Fruit fly (Drosophila melanogaster) whole organism, prepupa: ENCODE results near the gene SMSr.

Source experiments
- CG10631 ChIP-seq: fragments of 200-800 bp; sonication (Bioruptor generic); optimal IDR thresholded peaks from 2 replicates; lab custom pipeline; 2016; ENCODE audit warnings: missing biosample characterization, missing genetic modification characterization
- CG11294 ChIP-seq: fragments of 200-800 bp; sonication (Bioruptor generic); IDR thresholded peaks from 2 replicates; pipeline ENCODE4 v1.3.6; 2022; ENCODE audit warnings: missing biosample characterization, missing genetic modification characterization
- CG11762 ChIP-seq: fragments of 200-800 bp; sonication (Bioruptor generic); optimal IDR thresholded peaks from 3 replicates; lab custom pipeline; 2016; ENCODE audit warnings: missing biosample characterization, missing genetic modification characterization; ENCODE audit not compliant: insufficient read depth
- CG11902 ChIP-seq: fragments of 200-800 bp; sonication (Bioruptor generic); optimal IDR thresholded peaks from 3 replicates; lab custom pipeline; 2016; ENCODE audit warnings: missing biosample characterization, missing genetic modification characterization
- CG1621 ChIP-seq: fragments of 200-800 bp; sonication (Bioruptor generic); optimal IDR thresholded peaks from 3 replicates; lab custom pipeline; 2018; ENCODE audit warnings: missing biosample characterization, mild to moderate bottlenecking, missing genetic modification characterization
- CG3032 ChIP-seq: fragments of 200-800 bp; optimal IDR thresholded peaks from 2 replicates; lab custom pipeline; 2019; ENCODE audit warnings: missing biosample characterization, mild to moderate bottlenecking, missing genetic modification characterization, moderate library complexity
- CG31627 ChIP-seq: fragments of 200-800 bp; sonication (Bioruptor generic); optimal IDR thresholded peaks from 3 replicates; lab custom pipeline; 2016; ENCODE audit warnings: missing biosample characterization, missing genetic modification characterization
- CG34406 ChIP-seq: fragments of 200-800 bp; sonication (Bioruptor generic); optimal IDR thresholded peaks from 3 replicates; lab custom pipeline; 2016; ENCODE audit warnings: missing biosample characterization, missing genetic modification characterization
- CG3919 ChIP-seq: fragments of 200-800 bp; sonication (Bioruptor generic); optimal IDR thresholded peaks from 3 replicates; lab custom pipeline; 2016; ENCODE audit warnings: missing biosample characterization, missing genetic modification characterization
- CG4318 ChIP-seq: fragments of 200-800 bp; sonication (Bioruptor generic); optimal IDR thresholded peaks from 3 replicates; lab custom pipeline; 2017; ENCODE audit warnings: missing biosample characterization, mild to moderate bottlenecking, missing genetic modification characterization
- CG6163 ChIP-seq: fragments of 200-800 bp; sonication (Bioruptor generic); IDR thresholded peaks from 3 replicates; pipeline ENCODE4 v1.3.6; 2022; ENCODE audit warnings: missing biosample characterization, missing genetic modification characterization
- CG6276 ChIP-seq: fragments of 200-800 bp; sonication (Bioruptor generic); optimal IDR thresholded peaks from 2 replicates; lab custom pipeline; 2017; ENCODE audit warnings: missing biosample characterization, mild to moderate bottlenecking, missing genetic modification characterization
- CG6792 ChIP-seq: fragments of 200-800 bp; sonication (Bioruptor generic); optimal IDR thresholded peaks from 3 replicates; lab custom pipeline; 2016; ENCODE audit warnings: missing biosample characterization, missing genetic modification characterization
- CG6854 ChIP-seq: fragments of 200-800 bp; sonication (Bioruptor generic); optimal IDR thresholded peaks from 2 replicates; lab custom pipeline; 2017; ENCODE audit warnings: missing biosample characterization, mild to moderate bottlenecking, missing genetic modification characterization
- CG7368 ChIP-seq: fragments of 200-800 bp; sonication (Bioruptor generic); optimal IDR thresholded peaks from 3 replicates; lab custom pipeline; 2016; ENCODE audit warnings: missing biosample characterization, missing genetic modification characterization
- CG8119 ChIP-seq: fragments of 200-800 bp; sonication (Bioruptor generic); IDR thresholded peaks from 3 replicates; pipeline ENCODE4 v1.3.6; 2022; ENCODE audit warnings: missing biosample characterization, missing genetic modification characterization
- CG8319 ChIP-seq: fragments of 200-800 bp; sonication (Bioruptor generic); optimal IDR thresholded peaks from 3 replicates; lab custom pipeline; 2016; ENCODE audit warnings: missing biosample characterization, missing genetic modification characterization
- CG8632 ChIP-seq: fragments of 200-800 bp; sonication (Bioruptor generic); optimal IDR thresholded peaks from 3 replicates; lab custom pipeline; 2016; ENCODE audit warnings: missing biosample characterization, missing genetic modification characterization
- Eip75B ChIP-seq: fragments of 200-800 bp; sonication (Bioruptor generic); optimal IDR thresholded peaks from 3 replicates; lab custom pipeline; 2016; ENCODE audit warnings: missing biosample characterization, missing genetic modification characterization
- Eip78C ChIP-seq: fragments of 200-800 bp; sonication (Bioruptor generic); peaks from one replicate; lab custom pipeline; 2016; ENCODE audit warnings: missing biosample characterization, missing genetic modification characterization
- Eip93F ChIP-seq: fragments of 200-800 bp; sonication (Bioruptor generic); optimal IDR thresholded peaks from 2 replicates; lab custom pipeline; 2016; ENCODE audit warnings: missing biosample characterization, mild to moderate bottlenecking, missing genetic modification characterization
- Ets21C ChIP-seq: fragments of 200-800 bp; sonication (Bioruptor generic); optimal IDR thresholded peaks from 3 replicates; lab custom pipeline; 2016; ENCODE audit warnings: missing biosample characterization, missing genetic modification characterization
- Ets96B ChIP-seq: fragments of 200-800 bp; optimal IDR thresholded peaks from 2 replicates; lab custom pipeline; 2019; ENCODE audit warnings: missing biosample characterization, mild to moderate bottlenecking, missing genetic modification characterization, moderate library complexity
- Hr38 ChIP-seq: sonication (Bioruptor generic); optimal IDR thresholded peaks from 2 replicates; lab custom pipeline; 2016; ENCODE audit warnings: missing biosample characterization, missing genetic modification characterization
- Hr39 ChIP-seq: fragments of 200-800 bp; sonication (Bioruptor generic); optimal IDR thresholded peaks from 2 replicates; lab custom pipeline; 2016; ENCODE audit warnings: missing biosample characterization, missing genetic modification characterization
- Hr4 ChIP-seq: fragments of 200-800 bp; sonication (Bioruptor generic); optimal IDR thresholded peaks from 3 replicates; lab custom pipeline; 2016; ENCODE audit warnings: missing biosample characterization, missing genetic modification characterization
- Lpt ChIP-seq: fragments of 200-800 bp; sonication (Bioruptor generic); optimal IDR thresholded peaks from 3 replicates; lab custom pipeline; 2016; ENCODE audit warnings: missing biosample characterization, missing genetic modification characterization
- Met ChIP-seq: fragments of 200-800 bp; sonication (Bioruptor generic); optimal IDR thresholded peaks from 3 replicates; lab custom pipeline; 2016; ENCODE audit warnings: missing biosample characterization, missing genetic modification characterization
- OdsH ChIP-seq: fragments of 200-800 bp; sonication (Bioruptor generic); optimal IDR thresholded peaks from 3 replicates; lab custom pipeline; 2016; ENCODE audit warnings: missing biosample characterization, missing genetic modification characterization
- Smox ChIP-seq: fragments of 200-800 bp; sonication (Bioruptor generic); optimal IDR thresholded peaks from 3 replicates; lab custom pipeline; 2016; ENCODE audit warnings: missing biosample characterization, missing genetic modification characterization
- Sox102F ChIP-seq: fragments of 200-800 bp; sonication (Bioruptor generic); optimal IDR thresholded peaks from 2 replicates; lab custom pipeline; 2016; ENCODE audit warnings: missing biosample characterization, mild to moderate bottlenecking, missing genetic modification characterization
- cyc ChIP-seq: fragments of 200-800 bp; sonication (Bioruptor generic); optimal IDR thresholded peaks from 3 replicates; lab custom pipeline; 2016; ENCODE audit warnings: missing biosample characterization, missing genetic modification characterization
- dac ChIP-seq: fragments of 200-800 bp; sonication (Bioruptor generic); optimal IDR thresholded peaks from 2 replicates; lab custom pipeline; 2017; ENCODE audit warnings: missing biosample characterization, mild to moderate bottlenecking, missing genetic modification characterization
- dsx ChIP-seq: fragments of 200-800 bp; optimal IDR thresholded peaks from 3 replicates; lab custom pipeline; 2019; ENCODE audit warnings: missing biosample characterization, mild to moderate bottlenecking, missing genetic modification characterization, moderate library complexity; ENCODE audit not compliant: poor library complexity, severe bottlenecking
- eg ChIP-seq: fragments of 200-800 bp; sonication (Bioruptor generic); IDR thresholded peaks from 3 replicates; pipeline ENCODE4 v1.3.6; 2022; ENCODE audit warnings: missing biosample characterization, missing genetic modification characterization
- esn ChIP-seq: fragments of 200-800 bp; sonication (Bioruptor generic); optimal IDR thresholded peaks from 2 replicates; lab custom pipeline; 2016; ENCODE audit warnings: missing biosample characterization, mild to moderate bottlenecking, missing genetic modification characterization, moderate library complexity
- fd59A ChIP-seq: fragments of 200-800 bp; sonication (Bioruptor generic); optimal IDR thresholded peaks from 2 replicates; lab custom pipeline; 2017; ENCODE audit warnings: missing biosample characterization, mild to moderate bottlenecking, missing genetic modification characterization, missing genetic modification reagents
- fd85E ChIP-seq: fragments of 200-800 bp; sonication (Bioruptor generic); optimal IDR thresholded peaks from 3 replicates; lab custom pipeline; 2016; ENCODE audit warnings: missing biosample characterization, missing genetic modification characterization
- fkh ChIP-seq: fragments of 200-800 bp; sonication (Bioruptor generic); optimal IDR thresholded peaks from 3 replicates; lab custom pipeline; 2017; ENCODE audit warnings: missing biosample characterization, mild to moderate bottlenecking, missing genetic modification characterization, moderate library complexity
- net ChIP-seq: fragments of 200-800 bp; sonication (Bioruptor generic); optimal IDR thresholded peaks from 3 replicates; lab custom pipeline; 2016; ENCODE audit warnings: missing biosample characterization, missing genetic modification characterization
- pdm3 ChIP-seq: fragments of 200-800 bp; sonication (Bioruptor generic); optimal IDR thresholded peaks from 3 replicates; lab custom pipeline; 2016; ENCODE audit warnings: missing biosample characterization, missing genetic modification characterization
- salr ChIP-seq, 2 experiments: fragments of 200-800 bp; sonication (Bioruptor generic); optimal IDR thresholded peaks; 3 replicates each; lab custom pipeline; 2016 to 2018; ENCODE audit warnings: missing biosample characterization in 2 of 2, missing genetic modification characterization in 2 of 2, mild to moderate bottlenecking in 1 of 2
- spab ChIP-seq: fragments of 200-800 bp; sonication (Bioruptor generic); optimal IDR thresholded peaks from 2 replicates; lab custom pipeline; 2017; ENCODE audit warnings: missing biosample characterization, mild to moderate bottlenecking, missing genetic modification characterization, missing genetic modification reagents
- ss ChIP-seq, 2 experiments: fragments of 200-800 bp; sonication (Bioruptor generic); optimal IDR thresholded peaks; 2 replicates in 1 of 2; 3 replicates in 1 of 2; lab custom pipeline; 2017 to 2018; ENCODE audit warnings: mild to moderate bottlenecking in 2 of 2, missing biosample characterization in 2 of 2, missing genetic modification characterization in 2 of 2, moderate library complexity in 1 of 2
- svp ChIP-seq: fragments of 200-800 bp; sonication (Bioruptor generic); peaks from one replicate; lab custom pipeline; 2016; ENCODE audit warnings: missing biosample characterization, missing genetic modification characterization
- topi ChIP-seq: fragments of 200-800 bp; sonication (Bioruptor generic); optimal IDR thresholded peaks from 3 replicates; lab custom pipeline; 2016; ENCODE audit warnings: missing biosample characterization, missing genetic modification characterization
- vri ChIP-seq: fragments of 200-800 bp; sonication (Bioruptor generic); optimal IDR thresholded peaks from 3 replicates; lab custom pipeline; 2016; ENCODE audit warnings: missing biosample characterization, mild to moderate bottlenecking, missing genetic modification characterization

SMSr gene

dm6 chr3L:7359827-7360323 lies 21.4 kb downstream of the SMSr start, which contains the start of gene pst:
pst (minus strand) TSS chr3L:7360263.
- TF ChIP-seq net (GFP tag; lab: Kevin White, UChicago): no peak
- peak; percentile 92 for TF ChIP-seq svp (GFP tag; lab: Kevin White, UChicago)
- TF ChIP-seq Ets21C (GFP tag; lab: Kevin White, UChicago): no peak
- no peak for TF ChIP-seq salr (GFP tag; optimal IDR thresholded peaks at IDR 0.05; lab: Kevin White, UChicago)
- no peak for TF ChIP-seq CG31627 (GFP tag; lab: Kevin White, UChicago)
- peak; percentile 8 for TF ChIP-seq CG3919
- no peak for TF ChIP-seq eg (GFP tag; lab: Robert Waterston, UW)
- TF ChIP-seq CG10631: no peak
- TF ChIP-seq CG1621 (tag; lab: Kevin White, UChicago): no peak
- peak; percentile 46 for TF ChIP-seq vri (GFP tag; lab: Kevin White, UChicago)
- TF ChIP-seq CG6163 (GFP tag; lab: Robert Waterston, UW): no peak
- no peak for TF ChIP-seq CG11902 (GFP tag; lab: Kevin White, UChicago)
- no peak for TF ChIP-seq topi (GFP tag; lab: Kevin White, UChicago)
- no peak for TF ChIP-seq spab
- TF ChIP-seq CG3032 (tag; lab: Kevin White, UChicago): no peak
- TF ChIP-seq CG8119: no peak
- no peak for TF ChIP-seq fkh (GFP tag; lab: Kevin White, UChicago)
- TF ChIP-seq fd85E: peak; percentile 12
- no peak for TF ChIP-seq CG8632 (GFP tag; lab: Kevin White, UChicago)
- TF ChIP-seq cyc (GFP tag; lab: Kevin White, UChicago): peak; percentile 0
- TF ChIP-seq Ets96B: no peak
- peak in 1 of 2 experiments; percentile 1 for TF ChIP-seq ss (GFP tag; optimal IDR thresholded peaks at IDR 0.05; lab: Kevin White, UChicago)
- peak; percentile 71 for TF ChIP-seq Eip78C (GFP tag; lab: Kevin White, UChicago)
- TF ChIP-seq fd59A (GFP tag; lab: Kevin White, UChicago): no peak
- TF ChIP-seq CG7368 (GFP tag; lab: Kevin White, UChicago): no peak
- TF ChIP-seq Eip93F (GFP tag; lab: Kevin White, UChicago): no peak
- no peak for TF ChIP-seq Smox
- no peak for TF ChIP-seq CG11294 (GFP tag; lab: Robert Waterston, UW)
- no peak for TF ChIP-seq CG6276 (GFP tag; lab: Kevin White, UChicago)
- no peak for TF ChIP-seq CG34406 (GFP tag; lab: Kevin White, UChicago)
- no peak for TF ChIP-seq CG8319
- TF ChIP-seq pdm3: no peak
- no peak for TF ChIP-seq Hr4 (GFP tag; lab: Kevin White, UChicago)
- TF ChIP-seq Hr38 (GFP tag; lab: Kevin White, UChicago): no peak
- no peak for TF ChIP-seq Sox102F (GFP tag; lab: Kevin White, UChicago)
- no peak for TF ChIP-seq dac (GFP tag; lab: Kevin White, UChicago)
- TF ChIP-seq CG6854: peak; percentile 49
- no peak for TF ChIP-seq Hr39 (GFP tag; lab: Kevin White, UChicago)
- no peak for TF ChIP-seq dsx (GFP tag; lab: Kevin White, UChicago)

DNA sequence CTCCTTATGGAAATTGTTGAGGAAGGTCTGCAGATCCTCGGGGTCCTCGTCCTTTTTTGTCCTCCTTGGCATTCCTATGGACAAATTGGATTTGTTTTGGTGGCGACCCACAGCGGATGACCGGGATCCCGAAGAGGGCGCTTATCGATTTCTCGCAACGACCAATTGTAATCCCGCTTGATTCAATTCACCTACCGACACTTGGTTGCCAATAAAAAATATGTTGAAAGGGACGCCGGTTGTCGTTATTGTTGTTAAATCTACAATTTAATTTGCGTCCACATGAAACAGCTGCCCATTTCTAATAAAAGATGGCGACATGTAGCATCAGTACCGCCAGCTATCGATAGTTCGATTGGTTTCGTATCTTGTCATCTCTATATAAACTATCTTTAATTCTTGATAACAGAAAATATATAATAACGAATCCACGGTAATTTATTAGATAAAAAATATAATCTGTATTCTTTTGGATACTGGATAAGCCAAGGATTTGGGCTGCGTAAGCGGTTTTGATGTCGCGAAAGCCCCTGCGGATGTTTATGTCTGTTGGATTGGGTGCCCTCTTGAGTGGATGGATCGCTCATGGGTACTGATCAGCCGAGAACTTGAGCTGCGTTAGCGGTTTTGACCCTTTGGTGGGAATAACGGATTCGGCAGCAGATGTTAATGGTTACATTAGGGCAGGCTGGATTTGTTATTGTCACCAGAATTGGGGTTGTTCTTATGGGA lies 24.7 kb downstream of the SMSr start, which contains the start of gene CTCF:
Gene CTCF, minus strand, starts transcription at position 328 of the 732 bp plus-strand sequence.
- TF ChIP-seq CG1621 (tag; lab: Kevin White, UChicago): peak; percentile 24
- peak; percentile 10 for TF ChIP-seq CG7368 (GFP tag; lab: Kevin White, UChicago)
- TF ChIP-seq CG31627 (GFP tag; lab: Kevin White, UChicago): peak; percentile 43
- no peak for TF ChIP-seq fd59A (GFP tag; lab: Kevin White, UChicago)
- TF ChIP-seq topi (GFP tag; lab: Kevin White, UChicago): peak; percentile 36
- no peak for TF ChIP-seq Hr4 (GFP tag; lab: Kevin White, UChicago)
- TF ChIP-seq Eip75B (GFP tag; lab: Kevin White, UChicago): no peak
- TF ChIP-seq CG11294 (GFP tag; lab: Robert Waterston, UW): no peak
- no peak for TF ChIP-seq Ets21C (GFP tag; lab: Kevin White, UChicago)
- no peak for TF ChIP-seq vri (GFP tag; lab: Kevin White, UChicago)
- TF ChIP-seq CG6792 (GFP tag; lab: Kevin White, UChicago): no peak
- peak; percentile 67 for TF ChIP-seq esn (GFP tag; lab: Kevin White, UChicago)
- TF ChIP-seq Sox102F (GFP tag; lab: Kevin White, UChicago): no peak
- no peak for TF ChIP-seq CG34406 (GFP tag; lab: Kevin White, UChicago)
- peak; percentile 1 for TF ChIP-seq CG10631
- TF ChIP-seq pdm3: no peak
- TF ChIP-seq Hr38 (GFP tag; lab: Kevin White, UChicago): no peak
- TF ChIP-seq net (GFP tag; lab: Kevin White, UChicago): peak; percentile 6
- TF ChIP-seq fd85E: no peak
- no peak for TF ChIP-seq CG4318 (GFP tag; lab: Kevin White, UChicago)
- no peak for TF ChIP-seq OdsH (GFP tag; lab: Kevin White, UChicago)
- TF ChIP-seq Lpt (GFP tag; lab: Kevin White, UChicago): no peak
- no peak for TF ChIP-seq Ets96B
- TF ChIP-seq fkh (GFP tag; lab: Kevin White, UChicago): no peak
- no peak for TF ChIP-seq Met
- TF ChIP-seq CG11762 (GFP tag; lab: Kevin White, UChicago): no peak
- TF ChIP-seq Eip78C (GFP tag; lab: Kevin White, UChicago): peak; percentile 71
- TF ChIP-seq CG6163 (GFP tag; lab: Robert Waterston, UW): no peak
